Fruit fly (Drosophila melanogaster): Measurements from ENCODE around the gene CG17896.

- TF ChIP-seq insv (optimal IDR thresholded peaks at IDR 0.05) (no peak), psq (optimal IDR thresholded peaks at IDR 0.05) (no peak), Sin3A (optimal IDR thresholded peaks at IDR 0.05) (no peak), ttk (optimal IDR thresholded peaks at IDR 0.05) (no peak)
Observed at dm6 chrX:487517-487957, 5.8 kb downstream of the CG17896 start, which contains the start of the genes CG18273 and CG3156.
